Worm (Caenorhabditis elegans) whole organism, early embryonic: Measurements from ENCODE around the gene C17C3.9.

Experiments used
- B0310.2 ChIP-seq: sonication (generic microtip); optimal IDR thresholded peaks from 2 replicates; lab custom pipeline; 2016; ENCODE audit warnings: mild to moderate bottlenecking, missing genetic modification characterization, missing compliant biosample characterization
- F13C5.2 ChIP-seq: sonication (generic microtip); optimal IDR thresholded peaks from 2 replicates; lab custom pipeline; 2017; ENCODE audit warnings: mild to moderate bottlenecking, missing genetic modification characterization, inconsistent platforms, missing compliant biosample characterization
- aly-1 ChIP-seq: sonication (generic microtip); optimal IDR thresholded peaks from 2 replicates; lab custom pipeline; 2016; ENCODE audit warnings: missing genetic modification characterization, missing compliant biosample characterization
- ama-1 ChIP-seq: fragments of 150-350 bp; optimal IDR thresholded peaks from 2 replicates; lab custom pipeline; 2014
- ceh-13 ChIP-seq: fragments of 200-800 bp; sonication (Bioruptor generic); optimal IDR thresholded peaks from 2 replicates; lab custom pipeline; 2018; ENCODE audit warnings: mild to moderate bottlenecking, missing genetic modification characterization, missing compliant biosample characterization
- ceh-36 ChIP-seq: sonication (generic microtip); optimal IDR thresholded peaks from 2 replicates; lab custom pipeline; 2016; ENCODE audit warnings: missing genetic modification characterization, inconsistent platforms, missing compliant biosample characterization
- ets-7 ChIP-seq: sonication (generic microtip); optimal IDR thresholded peaks from 2 replicates; lab custom pipeline; 2016; ENCODE audit warnings: missing genotype, missing genetic modification characterization, missing compliant biosample characterization
- flt-1 ChIP-seq: fragments of 200-800 bp; sonication (Bioruptor generic); IDR thresholded peaks from 2 replicates; pipeline ENCODE4 v1.3.6; 2022; ENCODE audit warnings: missing genetic modification characterization, missing compliant biosample characterization
- hmbx-1 ChIP-seq: sonication (generic microtip); optimal IDR thresholded peaks from 2 replicates; lab custom pipeline; 2016; ENCODE audit warnings: mild to moderate bottlenecking, missing genetic modification characterization, missing compliant biosample characterization
- hmg-4 ChIP-seq: fragments of 200-800 bp; sonication (Bioruptor generic); optimal IDR thresholded peaks from 2 replicates; lab custom pipeline; 2018; ENCODE audit warnings: mild to moderate bottlenecking, missing genetic modification characterization, missing compliant biosample characterization
- hnd-1 ChIP-seq: sonication (generic microtip); optimal IDR thresholded peaks from 2 replicates; lab custom pipeline; 2016; ENCODE audit warnings: missing genetic modification characterization, missing compliant biosample characterization
- pes-1 ChIP-seq: fragments of 200-800 bp; sonication (Bioruptor generic); IDR thresholded peaks from 2 replicates; pipeline ENCODE4 v1.3.6; 2022; ENCODE audit warnings: missing genetic modification reagents, missing genetic modification characterization, missing compliant biosample characterization
- scrt-1 ChIP-seq: fragments of 200-800 bp; sonication (Bioruptor generic); IDR thresholded peaks from 2 replicates; pipeline ENCODE4 v1.3.6; 2022; ENCODE audit warnings: missing genetic modification characterization, missing compliant biosample characterization
- sea-1 ChIP-seq: fragments of 200-800 bp; sonication (Bioruptor generic); conservative IDR thresholded peaks from 2 replicates; pipeline ENCODE4 v1.3.6; 2022; ENCODE audit warnings: missing genetic modification characterization, missing compliant biosample characterization
- tbx-11 ChIP-seq: fragments of 200-800 bp; sonication (Bioruptor generic); IDR thresholded peaks from 2 replicates; pipeline ENCODE4 v1.3.6; 2022; ENCODE audit warnings: missing genetic modification characterization, missing compliant biosample characterization
- tbx-37 ChIP-seq: fragments of 200-800 bp; sonication (Bioruptor generic); conservative IDR thresholded peaks from 2 replicates; pipeline ENCODE4 v1.3.6; 2022; ENCODE audit warnings: missing genetic modification reagents, missing genetic modification characterization, missing compliant biosample characterization
- tra-4 ChIP-seq: sonication (generic microtip); optimal IDR thresholded peaks from 2 replicates; lab custom pipeline; 2017; ENCODE audit warnings: missing genetic modification characterization, missing compliant biosample characterization

Gene C17C3.9

DNA sequence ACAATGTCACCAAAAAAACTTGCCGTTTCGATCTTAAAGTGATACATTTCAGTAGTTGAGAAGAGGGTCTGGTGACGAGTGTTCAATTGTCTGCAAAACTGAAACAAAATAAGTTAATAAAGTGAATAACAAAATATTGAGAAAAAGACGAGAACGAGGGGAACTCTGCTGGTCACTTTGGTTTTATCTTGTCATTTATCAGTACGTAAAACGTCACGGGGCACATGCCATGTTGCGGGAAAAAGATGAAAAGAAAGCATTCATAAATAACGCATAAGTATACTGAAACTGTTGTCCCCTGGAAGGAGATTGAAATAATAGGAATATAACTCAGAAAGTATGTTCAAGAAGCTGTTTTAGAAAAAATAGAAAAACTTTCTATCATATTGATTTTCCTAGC is 17.2 kb downstream of the C17C3.9 start, which contains the start of gene sahd-1:
Gene sahd-1, minus strand, starts transcription at position 100 of the 400 bp plus-strand sequence.
- TF ChIP-seq B0310.2 (no peak), hmbx-1 (tag; lab: Kevin White, UChicago) (no peak), ceh-36 (tag; lab: Kevin White, UChicago) (no peak), flt-1 (no peak), tbx-11 (GFP tag; lab: Robert Waterston, UW) (no peak), scrt-1 (GFP tag; lab: Robert Waterston, UW) (no peak), F13C5.2 (tag; lab: Kevin White, UChicago) (no peak), hmg-4 (no peak), sea-1 (GFP tag; lab: Robert Waterston, UW) (no peak), ets-7 (tag; lab: Kevin White, UChicago) (no peak), aly-1 (tag; lab: Kevin White, UChicago) (no peak), ceh-13 (GFP tag; lab: Kevin White, UChicago) (no peak), pes-1 (no peak), tra-4 (tag; lab: Kevin White, UChicago) (no peak), ama-1 (lab: Kevin White, UChicago) (no peak), hnd-1 (tag; lab: Kevin White, UChicago) (no peak), tbx-37 (GFP tag; lab: Robert Waterston, UW) (no peak)

DNA sequence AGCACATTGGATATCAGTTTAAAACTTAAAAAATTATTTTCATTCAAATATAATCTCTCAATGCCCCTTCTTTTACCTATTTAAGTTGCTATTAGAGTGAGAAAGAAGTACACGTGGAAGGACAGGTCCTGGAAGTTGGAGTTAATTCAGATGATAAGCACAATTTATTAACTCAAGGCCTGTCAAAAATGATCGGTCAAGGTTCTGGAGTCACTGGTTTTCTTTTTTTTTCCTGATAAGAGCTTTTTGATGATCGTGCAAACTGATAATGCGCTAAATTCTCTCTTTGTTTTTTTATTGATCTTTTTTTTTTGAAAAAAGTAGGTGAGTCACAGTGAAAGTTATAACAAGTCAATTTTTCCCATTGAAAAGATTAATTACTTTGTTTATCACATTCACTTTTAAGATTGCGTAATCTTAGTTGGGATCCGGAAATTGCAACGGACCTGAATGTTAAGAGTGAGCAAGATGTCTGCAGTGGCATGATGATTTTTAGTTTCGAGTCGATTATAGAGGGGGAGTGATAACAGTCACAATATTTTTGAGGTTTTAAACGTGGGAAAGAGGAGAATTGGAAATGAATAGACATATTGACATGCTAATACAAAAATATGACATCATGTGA is 19.5 kb downstream of the C17C3.9 start:
- TF ChIP-seq ama-1 (lab: Kevin White, UChicago) (no peak), tra-4 (tag; lab: Kevin White, UChicago) (no peak), hnd-1 (tag; lab: Kevin White, UChicago) (no peak), ets-7 (tag; lab: Kevin White, UChicago) (no peak), aly-1 (tag; lab: Kevin White, UChicago) (no peak), ceh-36 (tag; lab: Kevin White, UChicago) (no peak), hmg-4 (no peak), pes-1 (no peak), B0310.2 (no peak), scrt-1 (GFP tag; lab: Robert Waterston, UW) (no peak), flt-1 (no peak), sea-1 (GFP tag; lab: Robert Waterston, UW) (no peak), tbx-11 (GFP tag; lab: Robert Waterston, UW) (no peak), tbx-37 (GFP tag; lab: Robert Waterston, UW) (no peak), ceh-13 (GFP tag; lab: Kevin White, UChicago) (no peak), F13C5.2 (tag; lab: Kevin White, UChicago) (no peak), hmbx-1 (tag; lab: Kevin White, UChicago) (no peak)

DNA sequence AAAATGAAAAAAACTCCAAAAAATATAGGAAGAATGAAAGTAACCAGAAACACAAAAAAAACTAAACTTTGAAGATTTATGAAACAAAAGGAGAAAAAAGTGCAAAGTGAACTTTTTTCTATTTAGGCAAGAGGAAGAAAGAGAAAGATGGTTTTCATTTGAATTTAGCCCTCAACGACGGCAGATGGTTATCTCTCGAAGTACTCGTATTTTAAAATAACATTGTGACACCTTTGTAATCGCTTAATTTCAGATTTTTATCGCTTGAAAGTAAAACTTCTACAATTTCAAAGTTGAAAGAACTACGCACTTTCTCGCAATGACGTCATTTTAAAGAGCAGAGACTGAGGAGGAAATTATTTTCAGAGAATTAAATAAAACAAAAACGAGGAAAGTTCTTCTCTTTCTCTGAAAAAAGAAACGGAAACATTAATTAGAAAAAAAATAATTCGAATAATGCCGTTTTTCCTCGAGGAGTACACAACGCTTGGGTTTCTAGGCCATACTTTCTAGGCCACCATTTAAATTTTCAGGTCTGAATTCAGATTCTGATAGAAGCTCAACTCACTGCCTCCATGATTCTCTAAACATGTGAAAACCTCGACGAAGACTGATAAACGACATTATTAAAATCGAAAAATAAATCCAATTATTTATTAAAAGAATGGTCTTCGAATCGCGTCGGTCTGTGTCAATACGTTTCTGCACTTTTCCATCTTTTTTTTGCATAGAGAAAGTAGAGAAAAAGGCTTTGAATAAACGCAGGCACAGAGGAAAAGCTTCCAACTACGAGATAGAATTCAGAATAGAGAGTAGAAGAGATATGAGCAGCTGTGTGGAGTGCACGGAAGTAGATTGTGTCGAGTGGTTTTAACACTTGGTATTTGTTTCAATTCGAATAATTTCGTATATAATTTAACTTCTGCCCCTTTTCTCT is 20.4 kb downstream of the C17C3.9 start:
- TF ChIP-seq hnd-1 (tag; lab: Kevin White, UChicago): no peak
- TF ChIP-seq ama-1 (lab: Kevin White, UChicago): no peak
- no peak for TF ChIP-seq hmbx-1 (tag; lab: Kevin White, UChicago)
- no peak for TF ChIP-seq scrt-1 (GFP tag; lab: Robert Waterston, UW)
- no peak for TF ChIP-seq sea-1 (GFP tag; lab: Robert Waterston, UW)
- no peak for TF ChIP-seq ceh-36 (tag; lab: Kevin White, UChicago)

DNA sequence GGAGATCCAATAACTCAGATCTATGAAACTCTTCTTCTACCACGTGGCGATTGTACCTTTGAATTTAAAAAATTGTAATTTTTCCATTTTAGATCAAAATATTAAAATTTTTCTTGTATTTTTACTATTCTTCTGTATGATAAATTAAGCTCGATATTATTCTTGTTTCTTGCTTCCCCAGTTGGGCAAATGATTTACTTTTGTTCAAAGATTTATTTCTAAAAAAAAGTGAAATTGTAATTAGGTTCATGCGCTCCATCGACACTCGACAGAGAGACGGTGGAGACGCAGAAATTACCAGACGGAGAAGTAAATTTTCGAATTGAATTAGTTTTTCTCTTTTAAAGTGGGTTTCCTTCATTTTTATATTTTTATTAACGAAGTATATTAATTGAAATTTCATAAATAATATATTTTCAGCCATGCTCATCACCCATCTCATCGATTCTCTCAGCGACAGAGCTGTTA is 26.2 kb downstream of the C17C3.9 start, which contains the start of gene npp-24:
Gene npp-24, plus strand, starts transcription at position 51 of the 468 bp plus-strand sequence.
- TF ChIP-seq F13C5.2 (tag; lab: Kevin White, UChicago): no peak
- no peak for TF ChIP-seq ceh-13 (GFP tag; lab: Kevin White, UChicago)
- TF ChIP-seq tbx-37 (GFP tag; lab: Robert Waterston, UW): no peak
- TF ChIP-seq tbx-11 (GFP tag; lab: Robert Waterston, UW): no peak
- no peak for TF ChIP-seq ceh-36 (tag; lab: Kevin White, UChicago)
- TF ChIP-seq hnd-1 (tag; lab: Kevin White, UChicago): no peak
- no peak for TF ChIP-seq tra-4 (tag; lab: Kevin White, UChicago)
- TF ChIP-seq pes-1: no peak
- TF ChIP-seq B0310.2: no peak
- no peak for TF ChIP-seq hmg-4
- no peak for TF ChIP-seq ama-1 (lab: Kevin White, UChicago)

DNA sequence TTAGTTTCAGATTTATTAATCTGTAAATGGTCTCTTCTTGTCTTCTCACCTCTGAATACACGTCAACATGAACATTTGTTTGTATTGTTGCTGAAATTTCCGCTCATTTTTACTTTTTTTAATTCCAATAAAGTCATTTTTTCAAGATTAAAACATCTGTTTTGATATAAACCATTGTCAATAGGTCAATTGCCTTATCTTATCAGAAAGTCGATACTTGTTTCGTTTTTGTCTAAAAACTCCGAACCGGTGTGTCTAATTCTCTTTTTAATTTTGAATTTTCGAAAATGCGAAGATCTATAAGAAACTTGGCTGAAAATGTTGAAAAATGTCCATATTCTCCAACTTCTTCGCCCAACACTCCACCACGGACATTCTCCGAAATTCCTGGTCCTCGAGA is 28.3 kb downstream of the C17C3.9 start, which contains the start of gene cyp-44A1:
Gene cyp-44A1, plus strand, starts transcription at position 285 of the 400 bp plus-strand sequence.
- TF ChIP-seq hmg-4 (no peak), ets-7 (tag; lab: Kevin White, UChicago) (no peak), flt-1 (no peak), tbx-37 (GFP tag; lab: Robert Waterston, UW) (no peak), hnd-1 (tag; lab: Kevin White, UChicago) (no peak), hmbx-1 (tag; lab: Kevin White, UChicago) (no peak), sea-1 (GFP tag; lab: Robert Waterston, UW) (no peak), pes-1 (no peak), tbx-11 (GFP tag; lab: Robert Waterston, UW) (no peak), scrt-1 (GFP tag; lab: Robert Waterston, UW) (no peak), aly-1 (tag; lab: Kevin White, UChicago) (no peak), ama-1 (lab: Kevin White, UChicago) (no peak), F13C5.2 (tag; lab: Kevin White, UChicago) (no peak), tra-4 (tag; lab: Kevin White, UChicago) (no peak), B0310.2 (no peak), ceh-36 (tag; lab: Kevin White, UChicago) (no peak), ceh-13 (GFP tag; lab: Kevin White, UChicago) (no peak)
